Fruit fly (Drosophila melanogaster) whole organism: ENCODE results near the gene Est-6.

Experiments
- CG8478 ChIP-seq: fragments of >200 bp; optimal IDR thresholded peaks from 2 replicates; lab custom pipeline; 2018; ENCODE audit warnings: inconsistent platforms
- pan ChIP-seq: fragments of >200 bp; optimal IDR thresholded peaks from 2 replicates; lab custom pipeline; 2017
- psq ChIP-seq: fragments of >200 bp; optimal IDR thresholded peaks from 2 replicates; lab custom pipeline; 2017
- usp ChIP-seq: fragments of >200 bp; optimal IDR thresholded peaks from 2 replicates; lab custom pipeline; 2017; ENCODE audit warnings: missing biosample characterization, missing genetic modification characterization, mixed read lengths

DNA sequence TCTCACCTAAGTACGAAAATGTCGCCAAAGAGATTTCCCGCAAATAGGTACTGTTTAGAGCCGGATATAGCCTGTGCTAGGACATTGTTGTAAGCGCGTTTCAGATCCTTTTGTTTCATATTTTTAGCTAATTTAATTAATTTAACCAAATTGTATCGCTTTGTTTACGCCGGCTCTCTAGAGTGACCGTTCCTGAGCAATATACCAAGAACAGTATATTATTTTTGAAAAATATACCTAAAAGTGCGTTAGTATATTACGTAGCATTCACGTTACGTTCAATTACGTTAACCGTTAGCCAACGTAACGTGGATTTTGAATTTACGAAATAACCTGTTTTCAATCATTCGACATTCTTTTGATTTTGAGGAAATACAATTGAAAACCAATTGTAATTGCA lies 4.9 kb downstream of the Est-6 start, which contains the start of gene thoc6:
- TF ChIP-seq pan (lab: Kevin White, UChicago) (no peak), usp (no peak), CG8478 (lab: Kevin White, UChicago) (no peak), psq (lab: Kevin White, UChicago) (no peak)
